Worm (Caenorhabditis elegans) whole organism, late embryonic: ENCODE results near the gene elt-3.

Experiments
- C38D4.7 ChIP-seq: fragments of 200-800 bp; sonication (Bioruptor generic); optimal IDR thresholded peaks from 2 replicates; lab custom pipeline; 2018; ENCODE audit warnings: mild to moderate bottlenecking, missing genetic modification characterization, moderate library complexity, missing compliant biosample characterization
- K02D7.2 ChIP-seq: sonication (generic microtip); optimal IDR thresholded peaks from 2 replicates; lab custom pipeline; 2017; ENCODE audit warnings: mild to moderate bottlenecking, missing genetic modification characterization, missing compliant biosample characterization
- K09A11.1 ChIP-seq: sonication (generic microtip); optimal IDR thresholded peaks from 2 replicates; lab custom pipeline; 2017; ENCODE audit warnings: antibody characterized with exemption, mild to moderate bottlenecking, missing genetic modification characterization, missing compliant biosample characterization; ENCODE audit not compliant: insufficient read depth
- T23F11.4 ChIP-seq: fragments of 200-800 bp; sonication (Bioruptor generic); optimal IDR thresholded peaks from 2 replicates; lab custom pipeline; 2018; ENCODE audit warnings: mild to moderate bottlenecking, missing genetic modification characterization, missing compliant biosample characterization
- Y22D7AL.16 ChIP-seq: sonication (generic microtip); optimal IDR thresholded peaks from 2 replicates; lab custom pipeline; 2016; ENCODE audit warnings: missing genetic modification characterization, missing compliant biosample characterization
- ama-1 ChIP-seq: fragments of 150-350 bp; optimal IDR thresholded peaks from 2 replicates; lab custom pipeline; 2014
- ceh-14 ChIP-seq: sonication (generic microtip); optimal IDR thresholded peaks from 2 replicates; lab custom pipeline; 2016; ENCODE audit warnings: missing genotype, missing genetic modification characterization, missing compliant biosample characterization
- ceh-18 ChIP-seq: sonication (generic microtip); optimal IDR thresholded peaks from 2 replicates; lab custom pipeline; 2016; ENCODE audit warnings: missing genetic modification characterization, missing compliant biosample characterization
- ceh-22 ChIP-seq: sonication (generic microtip); optimal IDR thresholded peaks from 2 replicates; lab custom pipeline; 2017; ENCODE audit warnings: missing biosample characterization, missing genetic modification characterization
- ceh-24 ChIP-seq: sonication (generic microtip); optimal IDR thresholded peaks from 2 replicates; lab custom pipeline; 2016; ENCODE audit warnings: mild to moderate bottlenecking, missing genetic modification characterization, missing compliant biosample characterization
- ceh-31 ChIP-seq: sonication (generic microtip); optimal IDR thresholded peaks from 2 replicates; lab custom pipeline; 2016; ENCODE audit warnings: missing genetic modification characterization, missing compliant biosample characterization
- ceh-48 ChIP-seq: sonication (generic microtip); optimal IDR thresholded peaks from 2 replicates; lab custom pipeline; 2016; ENCODE audit warnings: missing genetic modification characterization, inconsistent platforms, missing compliant biosample characterization
- dmd-4 ChIP-seq: sonication (generic microtip); optimal IDR thresholded peaks from 2 replicates; lab custom pipeline; 2016; ENCODE audit warnings: borderline replicate concordance, missing genetic modification characterization, missing compliant biosample characterization
- elt-2 ChIP-seq: sonication (generic microtip); optimal IDR thresholded peaks from 2 replicates; lab custom pipeline; 2016; ENCODE audit warnings: missing genetic modification reagents, missing genetic modification characterization, missing compliant biosample characterization
- ets-4 ChIP-seq: sonication (generic microtip); optimal IDR thresholded peaks from 2 replicates; lab custom pipeline; 2016; ENCODE audit warnings: missing genetic modification characterization, missing compliant biosample characterization
- eyg-1 ChIP-seq: sonication (generic microtip); optimal IDR thresholded peaks from 2 replicates; lab custom pipeline; 2016; ENCODE audit warnings: missing genotype, missing genetic modification characterization, missing compliant biosample characterization
- fax-1 ChIP-seq: sonication (generic microtip); optimal IDR thresholded peaks from 2 replicates; lab custom pipeline; 2016; ENCODE audit warnings: missing genotype, missing genetic modification characterization, missing compliant biosample characterization
- fkh-6 ChIP-seq: sonication (generic microtip); optimal IDR thresholded peaks from 2 replicates; lab custom pipeline; 2016; ENCODE audit warnings: missing genetic modification characterization, missing compliant biosample characterization
- gmeb-2 ChIP-seq: sonication (generic microtip); optimal IDR thresholded peaks from 2 replicates; lab custom pipeline; 2016; ENCODE audit warnings: missing genetic modification characterization, inconsistent platforms, missing compliant biosample characterization
- hlh-15 ChIP-seq: sonication (generic microtip); optimal IDR thresholded peaks from 2 replicates; lab custom pipeline; 2016; ENCODE audit warnings: missing genetic modification characterization, missing compliant biosample characterization
- hlh-30 ChIP-seq: sonication (generic microtip); optimal IDR thresholded peaks from 2 replicates; lab custom pipeline; 2017; ENCODE audit warnings: antibody characterized with exemption, missing genetic modification characterization, missing compliant biosample characterization; ENCODE audit not compliant: insufficient read depth
- hlh-8 ChIP-seq: sonication (generic microtip); optimal IDR thresholded peaks from 2 replicates; lab custom pipeline; 2016; ENCODE audit warnings: missing genotype, missing genetic modification characterization, missing compliant biosample characterization
- lin-11 ChIP-seq: fragments of 200-800 bp; sonication (Bioruptor generic); optimal IDR thresholded peaks from 2 replicates; lab custom pipeline; 2018; ENCODE audit warnings: mild to moderate bottlenecking, missing genetic modification characterization, missing compliant biosample characterization
- madf-2 ChIP-seq: sonication (generic microtip); optimal IDR thresholded peaks from 2 replicates; lab custom pipeline; 2017; ENCODE audit warnings: missing genetic modification characterization, missing compliant biosample characterization
- mec-3 ChIP-seq: sonication (generic microtip); optimal IDR thresholded peaks from 2 replicates; lab custom pipeline; 2016; ENCODE audit warnings: borderline replicate concordance, missing genetic modification characterization, missing compliant biosample characterization
- nfya-1 ChIP-seq: sonication (generic microtip); optimal IDR thresholded peaks from 2 replicates; lab custom pipeline; 2017; ENCODE audit warnings: missing genetic modification characterization, mild to moderate bottlenecking, missing compliant biosample characterization, antibody characterized with exemption, moderate library complexity
- nhr-11 ChIP-seq: fragments of 150-350 bp; optimal IDR thresholded peaks from 2 replicates; lab custom pipeline; 2014; ENCODE audit warnings: missing biosample characterization, missing genetic modification characterization
- npax-4 ChIP-seq: sonication (generic microtip); optimal IDR thresholded peaks from 2 replicates; lab custom pipeline; 2016; ENCODE audit warnings: missing genetic modification characterization, missing compliant biosample characterization
- pag-3 ChIP-seq: sonication (generic microtip); optimal IDR thresholded peaks from 2 replicates; lab custom pipeline; 2016; ENCODE audit warnings: missing compliant biosample characterization, missing genetic modification characterization, borderline replicate concordance
- pat-9 ChIP-seq: fragments of 200-800 bp; sonication (Bioruptor generic); optimal IDR thresholded peaks from 2 replicates; lab custom pipeline; 2018; ENCODE audit warnings: mild to moderate bottlenecking, missing genetic modification characterization, moderate library complexity, missing compliant biosample characterization
- pax-1 ChIP-seq: fragments of 150-350 bp; optimal IDR thresholded peaks from 2 replicates; lab custom pipeline; 2014; ENCODE audit warnings: missing biosample characterization, missing genetic modification characterization
- pha-2 ChIP-seq: sonication (generic microtip); optimal IDR thresholded peaks from 2 replicates; lab custom pipeline; 2017; ENCODE audit warnings: mild to moderate bottlenecking, missing genetic modification characterization, missing compliant biosample characterization
- pha-4 ChIP-seq: fragments of 150-350 bp; optimal IDR thresholded peaks from 2 replicates; lab custom pipeline; 2018; ENCODE audit warnings: missing biosample characterization, missing genetic modification reagents, missing genetic modification characterization
- pqm-1 ChIP-seq: sonication (generic microtip); optimal IDR thresholded peaks from 2 replicates; lab custom pipeline; 2016; ENCODE audit warnings: missing genetic modification characterization, missing compliant biosample characterization
- pros-1 ChIP-seq: fragments of 150-350 bp; optimal IDR thresholded peaks from 2 replicates; lab custom pipeline; 2014; ENCODE audit warnings: missing biosample characterization, missing genetic modification reagents, missing genetic modification characterization
- rnt-1 ChIP-seq: sonication (generic microtip); optimal IDR thresholded peaks from 2 replicates; lab custom pipeline; 2016; ENCODE audit warnings: missing genetic modification characterization, missing compliant biosample characterization
- sdc-2 ChIP-seq: sonication (generic microtip); optimal IDR thresholded peaks from 2 replicates; lab custom pipeline; 2016; ENCODE audit warnings: missing genotype, missing genetic modification characterization, missing compliant biosample characterization
- sox-2 ChIP-seq: fragments of 200-800 bp; sonication (Bioruptor generic); IDR thresholded peaks from 2 replicates; pipeline ENCODE4 v1.3.6; 2022; ENCODE audit warnings: missing genetic modification reagents, missing genetic modification characterization, missing compliant biosample characterization
- sox-4 ChIP-seq: sonication (generic microtip); optimal IDR thresholded peaks from 2 replicates; lab custom pipeline; 2017; ENCODE audit warnings: mild to moderate bottlenecking, missing genetic modification characterization, inconsistent platforms, missing compliant biosample characterization
- tbx-2 ChIP-seq: sonication (generic microtip); optimal IDR thresholded peaks from 2 replicates; lab custom pipeline; 2016; ENCODE audit warnings: missing genetic modification characterization, missing compliant biosample characterization
- unc-42 ChIP-seq: sonication (generic microtip); optimal IDR thresholded peaks from 2 replicates; lab custom pipeline; 2016; ENCODE audit warnings: missing genotype, missing genetic modification characterization, missing compliant biosample characterization
- unc-55 ChIP-seq: sonication (generic microtip); optimal IDR thresholded peaks from 2 replicates; lab custom pipeline; 2017; ENCODE audit warnings: missing biosample characterization, missing genetic modification reagents, missing genetic modification characterization
- zip-5 ChIP-seq: sonication (generic microtip); optimal IDR thresholded peaks from 2 replicates; lab custom pipeline; 2016; ENCODE audit warnings: missing genetic modification characterization, missing compliant biosample characterization
- ztf-16 ChIP-seq: sonication (generic microtip); optimal IDR thresholded peaks from 2 replicates; lab custom pipeline; 2017; ENCODE audit warnings: missing genetic modification characterization, missing compliant biosample characterization

Gene elt-3

DNA sequence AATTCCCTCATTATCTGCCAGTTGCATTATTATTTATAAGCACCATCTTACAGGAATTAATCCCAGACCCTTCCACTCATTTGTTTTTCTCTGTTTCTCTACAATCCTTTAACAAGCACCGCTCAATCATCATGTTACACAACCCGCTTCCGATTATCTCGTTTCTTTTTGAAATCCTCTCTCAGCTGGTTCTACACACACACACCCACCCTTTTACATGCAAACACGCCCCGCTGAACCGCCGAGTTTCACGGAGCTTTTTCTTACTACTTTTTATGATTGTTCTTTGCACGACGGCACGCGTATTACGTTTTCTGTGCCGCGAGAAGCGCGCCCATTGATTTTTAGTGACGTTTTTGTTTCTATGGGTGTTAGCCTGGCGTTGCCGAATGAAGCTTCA is 39.1 kb downstream of the elt-3 start (continued):
- TF ChIP-seq nfya-1: no peak
- no peak for TF ChIP-seq sox-2 (GFP tag; lab: Robert Waterston, UW)
- no peak for TF ChIP-seq elt-2 (tag; lab: Kevin White, UChicago)
- no peak for TF ChIP-seq lin-11 (tag; lab: Kevin White, UChicago)
- TF ChIP-seq ceh-22 (tag; lab: Kevin White, UChicago): no peak
- no peak for TF ChIP-seq gmeb-2 (tag; lab: Kevin White, UChicago)
- no peak for TF ChIP-seq C38D4.7
- no peak for TF ChIP-seq mec-3
- TF ChIP-seq ceh-48 (tag; lab: Kevin White, UChicago): no peak
- TF ChIP-seq Y22D7AL.16 (tag; lab: Kevin White, UChicago): no peak
- TF ChIP-seq unc-55 (GFP tag; lab: Kevin White, UChicago): peak; percentile 27
- TF ChIP-seq npax-4: no peak
- TF ChIP-seq pros-1 (tag; lab: Kevin White, UChicago): no peak
- TF ChIP-seq pat-9 (tag; lab: Kevin White, UChicago): no peak
- TF ChIP-seq K09A11.1 (tag; lab: Kevin White, UChicago): no peak
- TF ChIP-seq pag-3: no peak
- no peak for TF ChIP-seq sox-4 (tag; lab: Kevin White, UChicago)
- peak; percentile 57 for TF ChIP-seq unc-42 (tag; lab: Kevin White, UChicago)
- TF ChIP-seq zip-5 (tag; lab: Kevin White, UChicago): no peak
- no peak for TF ChIP-seq ceh-24 (tag; lab: Kevin White, UChicago)
- TF ChIP-seq ceh-18: peak; percentile 76
- peak; percentile 7 for TF ChIP-seq tbx-2 (tag; lab: Kevin White, UChicago)
- TF ChIP-seq ama-1 (lab: Kevin White, UChicago): no peak
- no peak for TF ChIP-seq pqm-1
- peak; percentile 13 for TF ChIP-seq ceh-31 (tag; lab: Kevin White, UChicago)
- TF ChIP-seq nhr-11 (tag; lab: Kevin White, UChicago): no peak

DNA sequence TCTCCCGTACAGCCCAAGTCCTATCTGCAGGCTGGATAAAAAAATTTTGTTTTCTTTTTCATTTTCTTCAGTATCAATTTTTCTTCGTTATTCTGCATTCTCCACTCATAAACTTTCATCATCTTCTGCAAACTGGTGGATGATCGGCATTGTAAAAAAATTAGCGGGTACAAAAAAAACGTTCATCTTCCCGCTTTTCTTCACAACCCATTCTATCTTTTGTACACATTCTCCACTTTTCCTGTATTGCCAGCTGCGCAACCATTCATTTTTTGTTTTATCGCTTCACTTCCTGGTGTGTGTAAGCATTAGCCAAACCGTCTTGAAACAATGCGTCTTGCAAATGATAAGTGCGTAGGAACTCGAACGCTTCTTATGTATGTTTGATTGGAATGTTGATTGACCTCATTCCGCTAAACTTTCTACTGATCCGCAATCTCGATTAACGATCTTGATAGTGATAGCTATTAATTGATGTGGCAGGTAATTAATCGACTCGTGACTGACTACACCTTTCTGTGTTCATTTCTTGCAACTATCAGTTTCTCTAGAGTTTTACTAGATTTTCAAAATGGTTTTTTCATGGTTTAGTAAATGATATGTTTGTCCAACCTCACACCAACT is 39.9 kb downstream of the elt-3 start:
- no peak for TF ChIP-seq T23F11.4 (GFP tag; lab: Kevin White, UChicago)
- peak; percentile 66 for TF ChIP-seq unc-55 (GFP tag; lab: Kevin White, UChicago)
- no peak for TF ChIP-seq K02D7.2 (tag; lab: Kevin White, UChicago)
- no peak for TF ChIP-seq Y22D7AL.16 (tag; lab: Kevin White, UChicago)
- TF ChIP-seq fkh-6 (tag; lab: Kevin White, UChicago): no peak
- TF ChIP-seq hlh-15: no peak
- no peak for TF ChIP-seq rnt-1 (tag; lab: Kevin White, UChicago)
- TF ChIP-seq, all 69 proteins: peak for 1

DNA sequence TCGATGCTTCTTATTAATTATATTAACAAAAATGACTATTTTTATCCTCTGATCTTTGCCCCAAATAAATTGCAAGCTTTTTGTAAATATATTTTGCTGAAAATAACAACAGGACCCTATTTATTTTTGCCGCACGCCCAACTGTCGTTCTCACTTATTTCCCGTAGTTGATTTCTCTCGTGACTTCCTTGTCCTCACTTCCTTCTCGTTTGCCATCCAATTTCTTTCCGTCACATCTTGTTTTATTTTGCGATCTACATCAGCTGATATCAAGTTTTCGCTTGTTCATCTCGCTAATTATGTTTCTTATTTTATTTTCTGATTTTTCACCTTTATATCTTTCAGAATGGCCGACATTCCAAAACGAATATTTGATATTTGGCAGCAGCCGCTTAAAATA is 40.6 kb downstream of the elt-3 start, which contains the start of gene F48F7.5:
TSS of gene F48F7.5 (plus strand) at position 340 of the 400 bp plus-strand sequence.
- peak; percentile 20 for TF ChIP-seq hlh-30 (tag; lab: Kevin White, UChicago)
- TF ChIP-seq ceh-31 (tag; lab: Kevin White, UChicago): no peak

DNA sequence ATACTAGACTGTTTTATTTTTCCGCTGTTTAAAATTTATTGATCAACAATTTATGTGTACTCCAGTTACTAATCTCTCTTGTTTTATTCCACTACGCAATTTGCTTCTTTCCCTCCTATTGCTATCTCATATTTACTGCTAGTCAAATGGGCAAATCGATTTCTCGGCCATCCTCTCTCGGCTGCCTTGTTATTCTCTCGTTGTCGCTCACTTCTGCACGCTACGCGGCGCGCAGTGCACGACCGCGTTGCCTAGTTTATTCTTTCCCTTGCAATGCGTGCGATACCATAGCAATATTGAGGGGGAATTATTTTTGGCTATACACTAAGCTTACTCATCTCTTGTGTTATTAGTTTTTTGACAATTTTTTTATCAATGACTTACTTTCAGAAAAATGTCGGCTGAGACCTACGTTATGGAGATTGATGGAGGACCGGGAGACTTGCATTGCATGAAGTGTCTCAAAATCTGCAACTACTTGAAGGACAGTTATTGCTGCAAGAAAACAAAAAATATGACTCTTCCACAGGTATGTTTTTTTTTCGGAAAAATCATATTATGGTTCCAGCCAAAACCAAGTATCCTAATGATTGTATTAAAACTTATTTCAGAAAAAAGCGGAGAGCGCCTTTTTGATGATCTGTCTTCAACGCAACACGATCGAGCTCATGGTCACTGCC is 42.9 kb downstream of the elt-3 start, which contains the start of gene F48F7.6:
TSS of gene F48F7.6 (plus strand) at position 391 of the 680 bp plus-strand sequence.
- TF ChIP-seq hlh-8: no peak
- no peak for TF ChIP-seq dmd-4 (tag; lab: Kevin White, UChicago)
- no peak for TF ChIP-seq ets-4 (tag; lab: Kevin White, UChicago)
- TF ChIP-seq tbx-2 (tag; lab: Kevin White, UChicago): peak; percentile 54
- peak; percentile 20 for TF ChIP-seq sox-4 (tag; lab: Kevin White, UChicago)
- peak; percentile 14 for TF ChIP-seq sdc-2 (tag; lab: Kevin White, UChicago)
- no peak for TF ChIP-seq zip-5 (tag; lab: Kevin White, UChicago)
- no peak for TF ChIP-seq pros-1 (tag; lab: Kevin White, UChicago)
- TF ChIP-seq pqm-1: no peak
- TF ChIP-seq gmeb-2 (tag; lab: Kevin White, UChicago): no peak
- no peak for TF ChIP-seq fax-1 (tag; lab: Kevin White, UChicago)
- TF ChIP-seq fkh-6 (tag; lab: Kevin White, UChicago): no peak
- no peak for TF ChIP-seq madf-2 (tag; lab: Kevin White, UChicago)
- no peak for TF ChIP-seq Y22D7AL.16 (tag; lab: Kevin White, UChicago)
- TF ChIP-seq ceh-18: peak; percentile 37
- TF ChIP-seq ztf-16 (tag; lab: Kevin White, UChicago): no peak
- TF ChIP-seq pag-3: no peak
- no peak for TF ChIP-seq pha-2 (tag; lab: Kevin White, UChicago)
- TF ChIP-seq pha-4 (tag; lab: Kevin White, UChicago): no peak
- peak; percentile 20 for TF ChIP-seq ceh-14
- TF ChIP-seq hlh-30 (tag; lab: Kevin White, UChicago): no peak
- no peak for TF ChIP-seq pax-1 (tag; lab: Kevin White, UChicago)
- TF ChIP-seq eyg-1 (tag; lab: Kevin White, UChicago): no peak
- peak; percentile 42 for TF ChIP-seq nfya-1
